Fruit fly (Drosophila melanogaster): Measurements from ENCODE around the gene CG14401.

CG14401 gene

dm6 chr2L:20840462-20841038 is 29.1 kb upstream of the CG14401 start, which contains the start of gene CG31676:
TSS of gene CG31676 (plus strand) at chr2L:20840750.
- no peak for TF ChIP-seq fd96Ca (GFP tag; IDR thresholded peaks at IDR 0.05)
- no peak; the same call in 2 of the 3 replicates for TF ChIP-seq CG4496 (GFP tag; IDR thresholded peaks at IDR 0.05)
- no peak for TF ChIP-seq Pif1B (GFP tag; optimal IDR thresholded peaks at IDR 0.05)
- TF ChIP-seq gl (tag; optimal IDR thresholded peaks at IDR 0.05) = no peak
- no peak for TF ChIP-seq CG34367 (tag; optimal IDR thresholded peaks at IDR 0.05)
- TF ChIP-seq D1 (tag; optimal IDR thresholded peaks at IDR 0.05) = no peak
- TF ChIP-seq CG10348 (GFP tag; IDR thresholded peaks at IDR 0.05) = no peak
- TF ChIP-seq CG12605 (GFP tag; IDR thresholded peaks at IDR 0.05) = no peak
- no peak for TF ChIP-seq CG8301 (tag; optimal IDR thresholded peaks at IDR 0.05)
- TF ChIP-seq CG17806 (tag; optimal IDR thresholded peaks at IDR 0.05) = no peak
- no peak for TF ChIP-seq CG15710 (tag; optimal IDR thresholded peaks at IDR 0.05)
- TF ChIP-seq Pif1A (GFP tag; optimal IDR thresholded peaks at IDR 0.05) = no peak
- TF ChIP-seq CG13204 (GFP tag; optimal IDR thresholded peaks at IDR 0.05) = no peak
- TF ChIP-seq rn (GFP tag; IDR thresholded peaks at IDR 0.05) = no peak
- no peak for TF ChIP-seq EcR (GFP tag; optimal IDR thresholded peaks at IDR 0.05)
- TF ChIP-seq CG32121 (GFP tag; IDR thresholded peaks at IDR 0.05) = no peak
- TF ChIP-seq Snoo (tag; optimal IDR thresholded peaks at IDR 0.05) = no peak
- no peak for TF ChIP-seq CG14655 (GFP tag; optimal IDR thresholded peaks at IDR 0.05)

dm6 chr2L:20844381-20844780 is 25.3 kb upstream of the CG14401 start:
- no peak for TF ChIP-seq CG34367 (tag; optimal IDR thresholded peaks at IDR 0.05)
- TF ChIP-seq CG8159 (tag; optimal IDR thresholded peaks at IDR 0.05) = no peak
- no peak for TF ChIP-seq CG15710 (tag; optimal IDR thresholded peaks at IDR 0.05)
- TF ChIP-seq CG13204 (GFP tag; optimal IDR thresholded peaks at IDR 0.05) = no peak
- no peak for TF ChIP-seq Pif1B (GFP tag; optimal IDR thresholded peaks at IDR 0.05)
- TF ChIP-seq CG9948 (tag; optimal IDR thresholded peaks at IDR 0.05) = no peak
- TF ChIP-seq CG8301 (tag; optimal IDR thresholded peaks at IDR 0.05) = peak; percentile 49
- TF ChIP-seq CG4496 (GFP tag; IDR thresholded peaks at IDR 0.05) = peak; percentile 61; the same call in 1 of the 3 replicates
- no peak for TF ChIP-seq CG10348 (GFP tag; IDR thresholded peaks at IDR 0.05)
- no peak for TF ChIP-seq EcR (GFP tag; optimal IDR thresholded peaks at IDR 0.05)
- TF ChIP-seq CG32121 (GFP tag; IDR thresholded peaks at IDR 0.05) = peak; percentile 66
- no peak for TF ChIP-seq CG12605 (GFP tag; IDR thresholded peaks at IDR 0.05)
- TF ChIP-seq CG17806 (tag; optimal IDR thresholded peaks at IDR 0.05) = no peak
- TF ChIP-seq rn (GFP tag; IDR thresholded peaks at IDR 0.05) = no peak
- no peak for TF ChIP-seq gl (tag; optimal IDR thresholded peaks at IDR 0.05)
- TF ChIP-seq CG14655 (GFP tag; optimal IDR thresholded peaks at IDR 0.05) = peak; percentile 44
- TF ChIP-seq Ets98B (GFP tag; IDR thresholded peaks at IDR 0.05) = peak; percentile 53; the same call in 1 of the 2 replicates
- TF ChIP-seq D1 (tag; optimal IDR thresholded peaks at IDR 0.05) = no peak
- TF ChIP-seq fd96Ca (GFP tag; IDR thresholded peaks at IDR 0.05) = no peak
- no peak for TF ChIP-seq Pif1A (GFP tag; optimal IDR thresholded peaks at IDR 0.05)
- TF ChIP-seq Snoo (tag; optimal IDR thresholded peaks at IDR 0.05) = no peak

- no peak for TF ChIP-seq CG32121 (GFP tag; IDR thresholded peaks at IDR 0.05)
- no peak for TF ChIP-seq CG8159 (tag; optimal IDR thresholded peaks at IDR 0.05)
- no peak for TF ChIP-seq Pif1A (GFP tag; optimal IDR thresholded peaks at IDR 0.05)
- no peak for TF ChIP-seq fd96Ca (GFP tag; IDR thresholded peaks at IDR 0.05)
These were observed 20.7 kb upstream of the CG14401 start, which contains the start of gene CG14402 for dm6 chr2L:20849000-20849399. TSS of gene CG14402 (plus strand) at chr2L:20849300.

DNA sequence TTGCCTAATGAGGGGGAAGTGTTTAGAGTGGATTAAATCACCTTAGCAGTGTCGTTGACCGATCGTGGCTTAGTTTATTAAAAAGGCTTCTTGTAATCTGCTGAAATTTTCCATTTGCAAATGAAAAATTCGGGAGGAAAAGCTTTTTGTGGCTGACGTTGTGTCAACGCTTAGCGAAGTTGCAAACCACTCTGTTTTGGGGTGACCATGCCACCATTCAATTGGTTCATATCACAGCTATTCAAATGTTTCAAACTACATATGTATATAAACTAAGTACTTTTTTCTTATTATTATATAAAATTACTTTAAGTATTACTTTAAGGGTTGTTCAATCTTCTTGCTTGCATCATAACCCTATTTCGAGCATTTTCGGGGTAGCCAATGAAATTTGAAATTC is 18.1 kb upstream of the CG14401 start:
- TF ChIP-seq D1 (tag; optimal IDR thresholded peaks at IDR 0.05) = peak; percentile 58
- TF ChIP-seq CG8159 (tag; optimal IDR thresholded peaks at IDR 0.05) = no peak

- TF ChIP-seq CG17806 (tag; optimal IDR thresholded peaks at IDR 0.05) (no peak), CG12605 (GFP tag; IDR thresholded peaks at IDR 0.05) (no peak), CG32121 (GFP tag; IDR thresholded peaks at IDR 0.05) (no peak), fd96Ca (GFP tag; IDR thresholded peaks at IDR 0.05) (0 out of 3 replicates have a peak, but pooled peaks have one; percentile 12), CG4496 (GFP tag; IDR thresholded peaks at IDR 0.05) (no peak)
These were observed 17.5 kb upstream of the CG14401 start, which contains the start of gene twit for dm6 chr2L:20852092-20852628. TSS of gene twit (plus strand) at chr2L:20852578.

dm6 chr2L:20857791-20858190 is 11.9 kb upstream of the CG14401 start, which contains the start of gene CG14400:
TSS of gene CG14400 (minus strand) at chr2L:20857891.
- TF ChIP-seq fd96Ca (GFP tag; IDR thresholded peaks at IDR 0.05) (no peak), Pif1A (GFP tag; optimal IDR thresholded peaks at IDR 0.05) (no peak), D1 (tag; optimal IDR thresholded peaks at IDR 0.05) (no peak), Ets98B (GFP tag; IDR thresholded peaks at IDR 0.05) (no peak), rn (GFP tag; IDR thresholded peaks at IDR 0.05) (no peak), Snoo (tag; optimal IDR thresholded peaks at IDR 0.05) (no peak), Pif1B (GFP tag; optimal IDR thresholded peaks at IDR 0.05) (no peak), CG9948 (tag; optimal IDR thresholded peaks at IDR 0.05) (no peak)

Data from whole organism, pupa.